Fruit fly (Drosophila melanogaster) whole organism, pupa: ENCODE results near the gene svp.

ENCODE experiments used
- CG10348 ChIP-seq: fragments of 200-800 bp; sonication (Bioruptor generic); IDR thresholded peaks from 2 replicates; pipeline ENCODE4 v1.3.6; 2022; ENCODE audit warnings: missing biosample characterization, missing genetic modification characterization
- CG12605 ChIP-seq: fragments of 200-800 bp; sonication (Bioruptor generic); IDR thresholded peaks from 2 replicates; pipeline ENCODE4 v1.3.6; 2022; ENCODE audit warnings: missing biosample characterization, missing genetic modification characterization
- CG14655 ChIP-seq: fragments of 200-800 bp; sonication (Bioruptor generic); optimal IDR thresholded peaks from 3 replicates; lab custom pipeline; 2017; ENCODE audit warnings: mild to moderate bottlenecking, missing biosample characterization, missing genetic modification reagents, missing genetic modification characterization
- CG32121 ChIP-seq: fragments of 200-800 bp; sonication (Bioruptor generic); IDR thresholded peaks from 2 replicates; pipeline ENCODE4 v1.3.6; 2022; ENCODE audit warnings: missing biosample characterization, missing genetic modification characterization
- CG4496 ChIP-seq: fragments of 200-800 bp; sonication (Bioruptor generic); IDR thresholded peaks from 3 replicates; pipeline ENCODE4 v1.3.6; 2022; ENCODE audit warnings: missing biosample characterization, missing genetic modification characterization
- D1 ChIP-seq: fragments of 200-800 bp; sonication (Bioruptor generic); optimal IDR thresholded peaks from 2 replicates; lab custom pipeline; 2018; ENCODE audit warnings: missing biosample characterization, mild to moderate bottlenecking, missing genetic modification characterization, moderate library complexity
- gl ChIP-seq: fragments of 200-800 bp; sonication (Bioruptor generic); optimal IDR thresholded peaks from 2 replicates; lab custom pipeline; 2018; ENCODE audit warnings: missing biosample characterization, mild to moderate bottlenecking, missing genetic modification characterization

DNA sequence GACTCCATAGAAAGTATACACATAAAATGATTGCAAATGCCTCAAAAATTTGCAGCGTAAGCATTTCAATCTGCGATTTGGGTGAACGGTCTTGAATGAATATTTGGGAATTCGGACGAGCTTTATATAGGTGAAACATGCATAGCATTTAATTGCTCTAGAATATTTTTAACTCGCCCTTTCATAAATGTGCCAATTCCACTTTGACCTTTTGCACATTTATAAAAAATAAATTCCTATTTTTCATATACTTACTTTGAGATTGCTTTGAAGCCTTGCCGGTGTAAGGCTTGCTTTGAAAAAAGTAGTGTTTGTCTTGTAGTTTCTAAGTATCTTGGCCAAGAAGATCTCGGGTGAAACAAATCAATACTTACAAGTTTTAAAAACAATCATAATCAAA, 24.0 kb upstream of the svp start, which contains the start of gene Cyp313a5:
- no peak for TF ChIP-seq gl (tag; lab: Kevin White, UChicago)
- no peak for TF ChIP-seq CG12605
- TF ChIP-seq D1: no peak
- TF ChIP-seq CG4496: no peak
- TF ChIP-seq CG14655: no peak
- no peak for TF ChIP-seq CG10348
- TF ChIP-seq CG32121 (GFP tag; lab: Robert Waterston, UW): no peak
